Fruit fly (Drosophila melanogaster): ENCODE measurements around the gene Tmtc4.

DNA sequence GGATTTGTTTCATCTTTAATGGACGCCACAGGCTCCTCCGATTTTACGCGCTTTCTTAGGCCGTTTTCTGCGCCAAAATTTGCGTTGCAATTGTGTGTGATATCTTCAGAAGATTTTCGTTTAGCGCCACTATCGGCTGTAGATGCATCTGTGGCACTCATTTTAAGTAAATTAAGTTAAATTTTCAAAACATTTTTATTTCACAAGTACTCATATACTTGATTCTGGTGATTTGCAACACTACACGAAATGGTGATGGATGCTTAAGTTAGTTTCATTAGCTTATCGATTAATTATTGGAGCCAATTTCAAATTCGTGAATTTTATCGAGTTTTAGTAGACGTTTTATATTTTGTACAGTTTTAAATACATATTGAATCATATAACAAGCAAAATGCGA lies 12.6 kb downstream of the Tmtc4 start, which contains the start of gene CG6171:
- TF ChIP-seq insv (optimal IDR thresholded peaks at IDR 0.05) (no peak), Myc (optimal IDR thresholded peaks at IDR 0.05) (no peak), h (optimal IDR thresholded peaks at IDR 0.05) (no peak), psq (optimal IDR thresholded peaks at IDR 0.05) (no peak), ttk (optimal IDR thresholded peaks at IDR 0.05) (no peak)

Measured in Kc167 (cell line).